Worm (Caenorhabditis elegans) whole organism, late embryonic: ENCODE measurements around the gene ZK1010.4.

ENCODE experiments used
- ceh-18 ChIP-seq: sonication (generic microtip); optimal IDR thresholded peaks from 2 replicates; lab custom pipeline; 2016; ENCODE audit warnings: missing genetic modification characterization, missing compliant biosample characterization
- ceh-24 ChIP-seq: sonication (generic microtip); optimal IDR thresholded peaks from 2 replicates; lab custom pipeline; 2016; ENCODE audit warnings: mild to moderate bottlenecking, missing genetic modification characterization, missing compliant biosample characterization
- tbx-2 ChIP-seq: sonication (generic microtip); optimal IDR thresholded peaks from 2 replicates; lab custom pipeline; 2016; ENCODE audit warnings: missing genetic modification characterization, missing compliant biosample characterization
- unc-55 ChIP-seq: sonication (generic microtip); optimal IDR thresholded peaks from 2 replicates; lab custom pipeline; 2017; ENCODE audit warnings: missing biosample characterization, missing genetic modification reagents, missing genetic modification characterization

DNA sequence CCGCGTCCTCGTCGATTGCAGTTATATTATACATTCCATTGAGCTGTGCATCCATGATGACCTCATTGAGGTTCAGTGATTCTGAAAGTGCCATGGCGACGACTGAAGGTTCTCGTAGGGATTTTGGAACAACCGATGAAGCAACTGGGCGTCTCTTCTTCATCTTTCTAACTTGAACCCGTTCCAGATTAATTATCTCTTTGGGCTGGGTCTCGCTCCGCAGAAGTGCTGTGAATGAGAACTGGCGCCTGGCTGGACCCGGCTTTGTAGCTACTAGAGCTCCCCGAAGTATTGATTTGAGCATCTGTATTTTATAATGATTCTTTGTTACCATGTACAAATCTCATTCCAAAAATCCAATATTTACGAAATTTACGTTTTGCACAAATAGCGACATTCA, 3.3 kb upstream of the ZK1010.4 start, which contains the start of gene ZK1010.2:
- TF ChIP-seq ceh-18 (tag; lab: Kevin White, UChicago), result no peak
- TF ChIP-seq ceh-24, result no peak
- TF ChIP-seq unc-55 (GFP tag; lab: Kevin White, UChicago), result no peak
- TF ChIP-seq tbx-2 (tag; lab: Kevin White, UChicago), result no peak
